Worm (Caenorhabditis elegans): Measurements from ENCODE around the gene tsen-2.

Gene tsen-2

DNA sequence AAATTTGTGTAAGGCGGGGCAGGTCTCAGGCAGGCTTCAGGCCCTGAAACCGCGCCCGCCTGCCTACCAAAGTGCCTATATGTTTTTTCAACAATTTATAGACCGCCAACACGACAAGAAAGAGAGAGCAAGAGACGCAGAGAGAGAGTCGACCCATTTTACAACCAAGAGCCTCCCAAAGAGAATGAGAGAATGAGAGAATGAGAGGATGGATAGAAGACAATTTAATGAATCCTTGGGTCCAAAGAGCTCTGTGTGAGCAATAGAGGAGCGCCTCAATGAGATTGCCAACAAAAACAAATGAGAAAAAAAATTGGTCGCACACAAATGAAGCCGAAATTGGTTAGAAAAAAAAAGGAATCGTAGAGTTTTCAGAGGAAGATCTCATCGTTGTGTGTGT lies 39.8 kb upstream of the tsen-2 start:
- no peak for TF ChIP-seq B0336.3 (GFP tag; IDR thresholded peaks at IDR 0.05)
- no peak for TF ChIP-seq hsf-1 (GFP tag; IDR thresholded peaks at IDR 0.05)
- TF ChIP-seq dpl-1 (GFP tag; optimal IDR thresholded peaks at IDR 0.05) = no peak
- TF ChIP-seq zfh-2 (GFP tag; conservative IDR thresholded peaks at IDR 0.05) = 0 out of 2 replicates have a peak, but pooled peaks have one; percentile 22

DNA sequence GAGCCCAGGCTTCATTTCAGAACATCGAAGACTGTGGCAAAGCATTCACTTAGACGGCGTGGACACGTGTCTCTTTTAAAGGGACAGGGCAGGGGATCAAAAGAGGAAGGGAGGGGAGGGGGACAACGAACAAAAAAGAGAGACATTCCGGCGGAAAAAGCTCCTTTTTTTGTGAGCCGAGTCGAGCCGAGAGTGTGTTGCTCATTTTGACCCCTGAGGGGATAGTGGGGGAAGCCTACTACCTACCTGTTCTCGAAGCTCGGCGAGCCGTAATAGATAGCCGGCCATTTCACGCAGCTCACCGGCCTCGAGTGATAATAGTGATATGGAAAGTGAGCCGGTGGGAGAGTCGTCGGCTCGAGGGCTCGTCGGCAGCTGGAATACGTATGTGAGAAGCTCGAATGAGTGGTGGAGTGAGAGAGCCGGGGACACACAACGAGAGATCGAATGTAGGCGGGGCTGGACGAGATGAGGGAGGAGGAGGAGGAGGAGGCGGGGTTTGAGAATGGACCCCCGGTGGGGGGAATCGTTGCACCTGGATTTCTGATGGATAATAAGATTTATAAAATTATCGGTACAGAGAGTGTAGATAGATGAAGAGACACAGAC lies 38.7 kb upstream of the tsen-2 start:
- TF ChIP-seq egrh-3 (GFP tag; IDR thresholded peaks at IDR 0.05) = peak; percentile 59; the same call in 1 of the 2 replicates
- TF ChIP-seq F10E7.11 (tag; optimal IDR thresholded peaks at IDR 0.05) = no peak
- TF ChIP-seq lin-35 (GFP tag; optimal IDR thresholded peaks at IDR 0.05) = no peak
- TF ChIP-seq ztf-18 (tag; optimal IDR thresholded peaks at IDR 0.05) = no peak
- TF ChIP-seq zfh-2 (GFP tag; conservative IDR thresholded peaks at IDR 0.05) = peak; percentile 87
- no peak for TF ChIP-seq hrde-1 (tag; optimal IDR thresholded peaks at IDR 0.05; ENCODE audit: borderline replicate concordance)
- no peak for TF ChIP-seq pbrm-1 (GFP tag; IDR thresholded peaks at IDR 0.05)
- TF ChIP-seq Y53F4B.3 (GFP tag; IDR thresholded peaks at IDR 0.05) = no peak
- no peak for TF ChIP-seq hlh-26 (GFP tag; conservative IDR thresholded peaks at IDR 0.05)
- TF ChIP-seq nhr-27 (tag; optimal IDR thresholded peaks at IDR 0.05) = no peak

DNA sequence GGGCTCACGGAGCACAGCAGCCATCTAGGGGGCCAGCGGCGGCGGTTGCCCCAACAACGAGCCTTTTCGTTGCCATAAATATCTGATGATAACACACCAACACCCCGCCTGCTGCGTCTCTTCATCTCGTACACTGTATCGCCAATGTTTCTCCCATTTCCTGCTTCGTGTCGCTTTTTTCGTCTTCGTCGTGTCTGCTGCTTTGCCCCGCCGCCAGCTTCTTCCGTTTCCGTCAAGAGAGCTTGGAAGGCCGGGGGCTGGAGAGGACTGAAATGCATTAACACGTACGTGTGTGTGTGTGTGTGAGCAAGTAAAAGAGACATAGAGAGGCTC lies 37.8 kb upstream of the tsen-2 start:
- TF ChIP-seq snpc-4 (GFP tag; optimal IDR thresholded peaks at IDR 0.05) = peak; percentile 17
- peak in 3 of 4 experiments; percentile 29 to 48 (median 38) for TF ChIP-seq snpc-4 (tag; optimal IDR thresholded peaks at IDR 0.05)
- no peak for TF ChIP-seq akir-1 (GFP tag; optimal IDR thresholded peaks at IDR 0.05)
- no peak for TF ChIP-seq B0019.2 (GFP tag; conservative IDR thresholded peaks at IDR 0.05)
- no peak for TF ChIP-seq madf-3 (GFP tag; IDR thresholded peaks at IDR 0.05)
- TF ChIP-seq ceh-40 (GFP tag; IDR thresholded peaks at IDR 0.05) = no peak
- no peak for TF ChIP-seq chd-7 (tag; optimal IDR thresholded peaks at IDR 0.05)
- no peak for TF ChIP-seq ztf-22 (GFP tag; optimal IDR thresholded peaks at IDR 0.05)
- no peak for TF ChIP-seq ztf-26 (tag; optimal IDR thresholded peaks at IDR 0.05)
- no peak for TF ChIP-seq nfyb-1 (GFP tag; IDR thresholded peaks at IDR 0.05)
- TF ChIP-seq zim-3 (tag; optimal IDR thresholded peaks at IDR 0.05) = no peak
- TF ChIP-seq C06A6.2 (GFP tag; conservative IDR thresholded peaks at IDR 0.05) = no peak
- no peak for TF ChIP-seq dpff-1 (tag; optimal IDR thresholded peaks at IDR 0.05)
- peak; percentile 88 for TF ChIP-seq zfh-2 (GFP tag; conservative IDR thresholded peaks at IDR 0.05)
- TF ChIP-seq rcor-1 (GFP tag; IDR thresholded peaks at IDR 0.05) = no peak
- no peak for TF ChIP-seq hmg-20 (GFP tag; IDR thresholded peaks at IDR 0.05)
- TF ChIP-seq cebp-1 (GFP tag; IDR thresholded peaks at IDR 0.05) = peak; percentile 22; the same call in 1 of the 2 replicates
- peak; percentile 3 for TF ChIP-seq cebp-1 (tag; optimal IDR thresholded peaks at IDR 0.05)
- no peak for TF ChIP-seq nhr-80 (tag; optimal IDR thresholded peaks at IDR 0.05)
- no peak for TF ChIP-seq ceh-58 (GFP tag; IDR thresholded peaks at IDR 0.05)
- TF ChIP-seq nhr-120 (GFP tag; IDR thresholded peaks at IDR 0.05) = no peak
- no peak for TF ChIP-seq rpc-1 (optimal IDR thresholded peaks at IDR 0.05)
- no peak for TF ChIP-seq rpc-1 (tag; optimal IDR thresholded peaks at IDR 0.05)
- no peak for TF ChIP-seq ztf-18 (tag; optimal IDR thresholded peaks at IDR 0.05)
- TF ChIP-seq hmg-1.2 (GFP tag; IDR thresholded peaks at IDR 0.05) = peak; percentile 53; the same call in 1 of the 2 replicates
- TF ChIP-seq attf-3 (GFP tag; conservative IDR thresholded peaks at IDR 0.05) = no peak
- TF ChIP-seq tbx-9 (tag; optimal IDR thresholded peaks at IDR 0.05; ENCODE audit: borderline replicate concordance) = no peak
- TF ChIP-seq snpc-3.4 (tag; optimal IDR thresholded peaks at IDR 0.05) = no peak
- TF ChIP-seq fkh-3 (tag; optimal IDR thresholded peaks at IDR 0.05) = no peak
- peak; percentile 38 for TF ChIP-seq K12H6.12 (tag; optimal IDR thresholded peaks at IDR 0.05)

Measured in whole organism, young adult.